Fruit fly (Drosophila melanogaster) whole organism: ENCODE measurements around the gene ntc.

ENCODE experiments used
- CG8478 ChIP-seq: fragments of >200 bp; optimal IDR thresholded peaks from 2 replicates; lab custom pipeline; 2018; ENCODE audit warnings: inconsistent platforms
- Dll ChIP-seq: fragments of >200 bp; optimal IDR thresholded peaks from 2 replicates; lab custom pipeline; 2017
- pan ChIP-seq: fragments of >200 bp; optimal IDR thresholded peaks from 2 replicates; lab custom pipeline; 2017
- psq ChIP-seq: fragments of >200 bp; optimal IDR thresholded peaks from 2 replicates; lab custom pipeline; 2017
- usp ChIP-seq: fragments of >200 bp; optimal IDR thresholded peaks from 2 replicates; lab custom pipeline; 2017; ENCODE audit warnings: missing biosample characterization, missing genetic modification characterization, mixed read lengths

DNA sequence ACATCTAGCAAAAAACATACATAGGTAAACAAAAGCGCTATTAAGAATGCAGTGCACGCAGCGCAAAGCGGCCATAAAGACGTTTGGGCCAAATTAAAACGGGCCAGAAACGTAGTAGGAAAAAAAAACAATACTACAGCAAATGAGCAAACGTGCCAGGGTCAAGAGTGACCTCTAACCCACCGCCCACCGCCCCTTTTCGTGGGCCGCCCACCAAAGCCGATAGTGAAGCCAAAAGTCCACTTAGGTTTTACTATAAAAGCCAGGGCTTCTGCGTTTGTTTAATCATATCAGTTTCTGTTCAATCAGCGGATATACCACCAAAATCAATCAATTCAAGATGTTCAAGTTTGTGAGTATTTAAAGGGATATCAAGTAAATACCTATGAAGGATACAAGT is 15.8 kb downstream of the ntc start, which contains the start of gene CG32266:
- no peak for TF ChIP-seq CG8478 (lab: Kevin White, UChicago)
- no peak for TF ChIP-seq psq (lab: Kevin White, UChicago)
- TF ChIP-seq pan (lab: Kevin White, UChicago), result no peak
- no peak for TF ChIP-seq Dll
- no peak for TF ChIP-seq usp (GFP tag; lab: Kevin White, UChicago)
